Worm (Caenorhabditis elegans): ENCODE results near the gene rha-1.

rha-1 gene

DNA sequence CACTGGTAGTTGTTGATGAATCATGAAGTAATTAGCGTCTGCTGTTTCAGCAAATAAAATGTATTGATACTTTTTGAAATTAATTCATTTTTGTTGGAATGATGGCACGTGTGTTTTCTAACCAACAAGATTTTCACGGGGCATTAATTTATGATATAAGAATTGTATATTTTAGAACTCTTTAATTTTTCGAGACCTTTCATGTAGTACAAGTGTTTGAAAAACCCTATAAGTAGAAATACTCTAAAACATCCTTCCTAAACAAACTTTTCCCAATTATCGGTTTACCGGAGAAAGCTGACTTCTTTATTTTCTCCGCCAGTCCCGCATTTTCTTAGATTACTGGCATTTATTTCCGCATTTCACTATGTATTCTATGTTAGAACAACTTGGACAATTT lies 23.9 kb downstream of the rha-1 start, which contains the start of gene snb-6:
Gene snb-6, minus strand, starts transcription at position 101 of the 400 bp plus-strand sequence.
- no peak for TF ChIP-seq B0035.1 (tag; optimal IDR thresholded peaks at IDR 0.05)
- no peak for TF ChIP-seq ztf-6 (GFP tag; IDR thresholded peaks at IDR 0.05)

DNA sequence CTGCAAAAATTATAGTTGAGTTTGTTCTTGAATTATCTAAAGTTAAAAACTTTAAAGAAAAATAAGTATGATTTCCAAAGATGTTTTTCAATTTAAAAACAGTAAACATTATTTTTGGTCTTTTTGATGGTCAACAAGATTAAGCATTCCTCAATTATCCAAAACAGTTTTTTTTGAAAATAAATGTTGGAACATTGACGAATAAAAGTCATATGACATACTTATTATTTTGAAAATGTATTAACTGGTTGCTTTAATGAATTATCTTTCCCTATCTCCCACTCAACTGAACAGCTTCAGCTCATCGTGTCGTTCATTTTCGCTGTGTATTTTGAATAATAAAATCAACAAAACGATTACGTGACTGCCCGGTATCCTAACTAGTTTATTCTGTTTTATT lies 26.4 kb downstream of the rha-1 start:
- TF ChIP-seq nhr-179 (tag; optimal IDR thresholded peaks at IDR 0.05) (no peak), somi-1 (GFP tag; optimal IDR thresholded peaks at IDR 0.05) (no peak), snpc-3.4 (tag; optimal IDR thresholded peaks at IDR 0.05) (no peak), lin-40 (tag; optimal IDR thresholded peaks at IDR 0.05) (no peak), madf-6 (GFP tag; IDR thresholded peaks at IDR 0.05) (no peak)

DNA sequence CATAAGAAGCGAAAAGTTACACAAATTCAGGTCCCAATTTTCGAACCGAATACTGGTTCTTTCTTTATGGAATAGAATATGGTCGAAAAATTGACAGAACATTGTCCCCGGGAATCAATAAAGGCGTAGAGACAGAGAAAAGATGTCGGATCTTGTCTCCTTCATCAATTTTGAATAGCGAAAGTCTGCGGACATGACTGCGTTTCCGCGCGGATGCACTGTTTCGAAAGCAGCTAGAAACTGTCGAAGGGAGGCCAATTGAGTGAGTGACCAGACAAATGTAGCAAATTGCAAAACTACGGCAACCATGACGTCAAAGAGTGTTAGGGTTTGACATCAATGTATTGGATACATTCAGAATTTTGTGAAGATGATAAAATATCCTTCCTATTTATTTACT lies 26.9 kb downstream of the rha-1 start:
- TF ChIP-seq hrde-1 (tag; optimal IDR thresholded peaks at IDR 0.05; ENCODE audit: borderline replicate concordance) = no peak
- no peak for TF ChIP-seq hmg-1.2 (GFP tag; IDR thresholded peaks at IDR 0.05)
- TF ChIP-seq sea-2 (GFP tag; IDR thresholded peaks at IDR 0.05) = no peak
- TF ChIP-seq nhr-80 (tag; optimal IDR thresholded peaks at IDR 0.05) = no peak
- no peak for TF ChIP-seq Y56A3A.18 (GFP tag; IDR thresholded peaks at IDR 0.05)
- TF ChIP-seq akir-1 (GFP tag; optimal IDR thresholded peaks at IDR 0.05) = no peak
- TF ChIP-seq ztf-22 (GFP tag; optimal IDR thresholded peaks at IDR 0.05) = no peak
- TF ChIP-seq snpc-1.3 (tag; optimal IDR thresholded peaks at IDR 0.05; ENCODE audit: insufficient read depth) = no peak
- TF ChIP-seq hsf-1 (GFP tag; IDR thresholded peaks at IDR 0.05) = no peak
- no peak for TF ChIP-seq fkh-3 (tag; optimal IDR thresholded peaks at IDR 0.05)
- no peak for TF ChIP-seq xnd-1 (tag; optimal IDR thresholded peaks at IDR 0.05)
- TF ChIP-seq tbx-9 (tag; optimal IDR thresholded peaks at IDR 0.05; ENCODE audit: borderline replicate concordance) = no peak
- TF ChIP-seq F23B12.7 (tag; optimal IDR thresholded peaks at IDR 0.05; ENCODE audit: insufficient read depth) = no peak
- TF ChIP-seq rpc-1 (optimal IDR thresholded peaks at IDR 0.05) = no peak
- no peak for TF ChIP-seq rpc-1 (tag; optimal IDR thresholded peaks at IDR 0.05)
- no peak for TF ChIP-seq tlf-1 (GFP tag; optimal IDR thresholded peaks at IDR 0.05)
- no peak for TF ChIP-seq sptf-2 (GFP tag; optimal IDR thresholded peaks at IDR 0.05)
- TF ChIP-seq attf-6 (GFP tag; IDR thresholded peaks at IDR 0.05) = no peak
- no peak for TF ChIP-seq atf-7 (tag; optimal IDR thresholded peaks at IDR 0.05)

DNA sequence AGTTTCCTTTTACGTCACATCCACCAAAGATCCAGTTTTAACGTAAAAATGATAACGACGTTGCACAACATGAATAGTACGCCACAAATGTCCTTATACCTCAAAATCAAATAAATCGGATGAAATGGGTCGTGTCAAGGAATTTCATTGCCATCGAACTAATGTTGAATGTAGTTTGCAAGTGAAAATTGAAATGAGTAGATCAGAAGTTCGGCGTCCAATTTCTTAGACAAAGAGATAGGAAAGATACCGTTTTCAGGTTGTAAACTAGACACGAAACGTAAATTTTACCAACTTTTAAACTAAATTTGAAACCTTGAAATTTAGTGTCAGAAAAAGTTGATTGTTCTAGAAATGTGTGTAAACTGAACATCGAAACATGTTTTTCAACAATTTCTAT lies 28.6 kb downstream of the rha-1 start:
- TF ChIP-seq nhr-90 (tag; optimal IDR thresholded peaks at IDR 0.05) (no peak), ets-4 (GFP tag; optimal IDR thresholded peaks at IDR 0.05) (no peak), dpff-1 (tag; optimal IDR thresholded peaks at IDR 0.05) (no peak), efl-1 (GFP tag; optimal IDR thresholded peaks at IDR 0.05) (no peak), snpc-4 (GFP tag; optimal IDR thresholded peaks at IDR 0.05) (no peak), snpc-4 (tag; optimal IDR thresholded peaks at IDR 0.05) (no peak), T07F8.4 (tag; optimal IDR thresholded peaks at IDR 0.05) (no peak), tbp1 (GFP tag; optimal IDR thresholded peaks at IDR 0.05) (no peak), gei-17 (GFP tag; optimal IDR thresholded peaks at IDR 0.05) (no peak), ceh-58 (GFP tag; IDR thresholded peaks at IDR 0.05) (no peak), lsl-1 (GFP tag; optimal IDR thresholded peaks at IDR 0.05) (no peak), hlh-12 (tag; optimal IDR thresholded peaks at IDR 0.05) (no peak), madf-6 (GFP tag; IDR thresholded peaks at IDR 0.05) (no peak), nhr-80 (tag; optimal IDR thresholded peaks at IDR 0.05) (no peak), cebp-1 (GFP tag; IDR thresholded peaks at IDR 0.05) (no peak), cebp-1 (tag; optimal IDR thresholded peaks at IDR 0.05) (no peak), F22D6.2 (tag; optimal IDR thresholded peaks at IDR 0.05) (no peak), B0019.2 (GFP tag; conservative IDR thresholded peaks at IDR 0.05) (no peak), madf-8 (GFP tag; conservative IDR thresholded peaks at IDR 0.05) (no peak), ceh-79 (tag; optimal IDR thresholded peaks at IDR 0.05) (no peak)
